Worm (Caenorhabditis elegans): ENCODE results near the gene best-19.

Gene best-19

DNA sequence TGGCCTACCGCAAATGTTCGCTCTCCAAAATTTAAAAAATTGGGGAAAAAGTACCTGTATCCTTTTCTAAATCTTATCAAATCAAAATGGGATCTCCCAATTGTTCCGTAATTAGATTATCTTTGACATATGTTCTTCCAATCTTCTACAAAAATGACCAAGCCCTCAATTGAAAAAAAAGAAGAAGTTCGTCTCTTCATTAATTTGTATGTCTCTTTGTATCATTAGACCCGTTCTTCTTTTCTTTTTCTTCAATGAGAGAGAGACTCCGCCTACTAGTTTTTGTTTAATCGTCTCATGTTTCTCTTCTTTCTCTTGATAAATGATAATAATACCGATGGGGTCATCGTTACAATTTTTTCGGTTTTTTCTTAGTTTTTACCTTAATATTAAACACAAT lies 19.8 kb downstream of the best-19 start:
- TF ChIP-seq cnd-1 (tag; optimal IDR thresholded peaks at IDR 0.05) = no peak
- no peak for TF ChIP-seq lin-13 (tag; optimal IDR thresholded peaks at IDR 0.05)
- no peak for TF ChIP-seq mab-5 (tag; optimal IDR thresholded peaks at IDR 0.05)
- no peak for TF ChIP-seq ceh-43 (GFP tag; optimal IDR thresholded peaks at IDR 0.05)
- no peak for TF ChIP-seq sptf-1 (tag; optimal IDR thresholded peaks at IDR 0.05)
- no peak for TF ChIP-seq drap-1 (GFP tag; optimal IDR thresholded peaks at IDR 0.05)
- TF ChIP-seq nhr-28 (tag; optimal IDR thresholded peaks at IDR 0.05) = no peak
- TF ChIP-seq ces-1 (GFP tag; optimal IDR thresholded peaks at IDR 0.05) = no peak
- no peak for TF ChIP-seq blmp-1 (tag; optimal IDR thresholded peaks at IDR 0.05)
- TF ChIP-seq flh-1 (GFP tag; optimal IDR thresholded peaks at IDR 0.05) = no peak
- TF ChIP-seq ztf-11 (tag; optimal IDR thresholded peaks at IDR 0.05) = no peak
- no peak for TF ChIP-seq nhr-76 (tag; optimal IDR thresholded peaks at IDR 0.05)
- TF ChIP-seq elt-3 (tag; optimal IDR thresholded peaks at IDR 0.05) = no peak
- no peak for TF ChIP-seq hlh-1 (tag; optimal IDR thresholded peaks at IDR 0.05)

DNA sequence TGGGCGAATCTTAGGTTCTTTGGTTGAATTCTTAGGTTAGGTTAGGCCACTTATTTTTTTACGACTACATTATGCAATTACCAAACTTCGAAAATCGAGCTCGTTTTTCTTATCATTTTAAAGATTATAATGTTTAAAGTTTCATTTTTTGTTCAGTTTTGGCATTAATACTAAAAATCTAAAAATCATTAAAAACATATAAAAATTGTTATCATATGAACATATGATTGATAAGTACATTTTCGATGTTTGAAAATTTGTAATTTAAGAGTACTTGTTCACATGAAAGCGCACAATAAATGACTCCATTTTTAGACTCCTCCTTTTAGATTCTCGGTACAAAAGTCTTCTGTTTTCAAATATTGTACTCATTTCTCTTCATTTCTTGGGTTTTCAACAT lies 21.7 kb downstream of the best-19 start:
- TF ChIP-seq bed-3 (GFP tag; optimal IDR thresholded peaks at IDR 0.05) = no peak
- no peak for TF ChIP-seq ces-1 (GFP tag; optimal IDR thresholded peaks at IDR 0.05)
- no peak for TF ChIP-seq mls-2 (tag; optimal IDR thresholded peaks at IDR 0.05)
- TF ChIP-seq sem-2 (GFP tag; optimal IDR thresholded peaks at IDR 0.05) = no peak
- no peak for TF ChIP-seq nhr-237 (tag; optimal IDR thresholded peaks at IDR 0.05)
- no peak for TF ChIP-seq drap-1 (GFP tag; optimal IDR thresholded peaks at IDR 0.05)
- TF ChIP-seq zip-8 (tag; optimal IDR thresholded peaks at IDR 0.05) = no peak
- TF ChIP-seq lsy-2 (tag; optimal IDR thresholded peaks at IDR 0.05) = no peak
- no peak for TF ChIP-seq nhr-28 (tag; optimal IDR thresholded peaks at IDR 0.05)
- TF ChIP-seq ham-2 (GFP tag; optimal IDR thresholded peaks at IDR 0.05) = no peak
- TF ChIP-seq ceh-39 (tag; optimal IDR thresholded peaks at IDR 0.05) = no peak
- no peak for TF ChIP-seq ztf-11 (tag; optimal IDR thresholded peaks at IDR 0.05)
- TF ChIP-seq blmp-1 (tag; optimal IDR thresholded peaks at IDR 0.05) = no peak

DNA sequence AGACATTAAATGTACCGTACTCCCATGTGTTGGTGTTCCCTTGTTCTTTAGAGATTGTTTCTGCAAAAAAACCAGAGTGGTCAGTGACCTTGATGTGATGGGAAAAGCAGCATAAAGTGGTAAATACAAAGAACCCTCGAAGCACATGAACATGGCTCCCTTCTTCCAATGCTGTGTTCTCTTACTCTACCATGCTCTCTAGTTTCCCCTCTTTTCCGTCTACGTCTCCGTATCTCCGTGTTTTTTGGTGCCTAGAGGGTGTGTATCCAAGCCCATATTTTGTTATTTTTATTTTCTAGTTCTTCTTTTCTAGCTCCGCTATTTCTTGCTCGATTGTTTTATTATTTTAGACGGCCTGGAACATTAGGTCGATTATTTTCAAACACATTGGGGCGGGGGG lies 23.1 kb downstream of the best-19 start:
- no peak for TF ChIP-seq ceh-83 (GFP tag; optimal IDR thresholded peaks at IDR 0.05)
- TF ChIP-seq unc-62 (GFP tag; optimal IDR thresholded peaks at IDR 0.05) = no peak
- no peak for TF ChIP-seq elt-3 (tag; optimal IDR thresholded peaks at IDR 0.05)
- no peak for TF ChIP-seq lin-13 (tag; optimal IDR thresholded peaks at IDR 0.05)
- no peak for TF ChIP-seq sptf-1 (tag; optimal IDR thresholded peaks at IDR 0.05)
- no peak for TF ChIP-seq bed-3 (GFP tag; optimal IDR thresholded peaks at IDR 0.05)
- TF ChIP-seq unc-120 (tag; optimal IDR thresholded peaks at IDR 0.05; ENCODE audit: poor library complexity, severe bottlenecking) = no peak
- TF ChIP-seq mep-1 (tag; optimal IDR thresholded peaks at IDR 0.05) = no peak

DNA sequence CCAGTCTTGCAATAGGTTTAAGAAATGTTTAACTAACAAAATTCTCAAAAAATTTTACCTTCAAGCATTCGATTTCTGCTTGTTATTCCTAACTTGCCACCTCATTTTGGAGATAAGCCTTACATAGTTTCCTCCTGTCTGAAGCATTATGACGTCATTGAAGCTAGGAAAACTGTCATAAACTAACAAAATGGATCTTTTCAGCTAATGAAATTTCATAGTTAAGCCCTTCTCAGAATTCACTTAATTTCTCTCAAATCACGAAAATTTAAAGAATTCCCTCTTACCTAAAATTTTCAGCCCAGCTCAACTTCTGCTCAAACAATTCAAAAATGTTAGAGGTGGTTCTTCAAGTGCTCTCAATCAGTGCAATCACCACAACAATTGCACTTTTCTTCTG lies 23.8 kb downstream of the best-19 start, which contains the start of gene swt-1:
TSS of gene swt-1 (plus strand) at position 301 of the 400 bp plus-strand sequence.
- TF ChIP-seq zip-8 (tag; optimal IDR thresholded peaks at IDR 0.05) = peak; percentile 73
- no peak for TF ChIP-seq ztf-11 (tag; optimal IDR thresholded peaks at IDR 0.05)
- no peak for TF ChIP-seq drap-1 (GFP tag; optimal IDR thresholded peaks at IDR 0.05)

ce11 chrIV:309526-309925 lies 26.1 kb downstream of the best-19 start:
- TF ChIP-seq M03D4.4 (tag; optimal IDR thresholded peaks at IDR 0.05) = no peak
- no peak for TF ChIP-seq pha-4 (tag; optimal IDR thresholded peaks at IDR 0.05)
- TF ChIP-seq lin-13 (tag; optimal IDR thresholded peaks at IDR 0.05) = no peak
- TF ChIP-seq sptf-1 (tag; optimal IDR thresholded peaks at IDR 0.05) = no peak
- no peak for TF ChIP-seq ham-2 (GFP tag; optimal IDR thresholded peaks at IDR 0.05)
- TF ChIP-seq nhr-2 (tag; optimal IDR thresholded peaks at IDR 0.05) = no peak
- no peak for TF ChIP-seq nhr-76 (tag; optimal IDR thresholded peaks at IDR 0.05)
- TF ChIP-seq blmp-1 (tag; optimal IDR thresholded peaks at IDR 0.05) = no peak
- no peak for TF ChIP-seq unc-120 (tag; optimal IDR thresholded peaks at IDR 0.05; ENCODE audit: poor library complexity, severe bottlenecking)
- TF ChIP-seq bed-3 (GFP tag; optimal IDR thresholded peaks at IDR 0.05) = no peak
- no peak for TF ChIP-seq nhr-28 (tag; optimal IDR thresholded peaks at IDR 0.05)
- TF ChIP-seq ceh-43 (GFP tag; optimal IDR thresholded peaks at IDR 0.05) = no peak
- no peak for TF ChIP-seq ceh-83 (GFP tag; optimal IDR thresholded peaks at IDR 0.05)

DNA sequence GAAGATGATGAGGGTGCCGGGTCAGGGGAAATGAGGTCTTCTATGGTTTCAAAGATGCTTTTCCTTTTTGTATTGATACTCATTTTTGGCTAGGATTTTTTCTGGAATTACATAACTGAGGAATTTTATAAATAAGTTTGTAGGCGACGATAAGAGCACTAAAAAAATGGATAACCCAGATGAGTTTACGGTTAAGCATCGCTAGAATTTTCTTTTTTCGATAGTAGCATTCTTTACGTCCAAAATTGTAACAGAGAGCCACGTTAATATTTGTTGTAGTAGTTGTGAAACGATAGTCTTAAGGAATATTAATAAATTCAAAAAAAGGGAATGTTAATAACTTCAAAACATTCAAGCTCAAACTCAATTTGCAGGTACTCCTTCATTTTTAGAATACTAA lies 30.2 kb downstream of the best-19 start, which contains the start of gene snai-1:
TSS of gene snai-1 (minus strand) at position 101 of the 400 bp plus-strand sequence.
- TF ChIP-seq lin-13 (tag; optimal IDR thresholded peaks at IDR 0.05) = no peak
- TF ChIP-seq nhr-237 (tag; optimal IDR thresholded peaks at IDR 0.05) = no peak
- no peak for TF ChIP-seq pha-4 (tag; optimal IDR thresholded peaks at IDR 0.05)
- no peak for TF ChIP-seq ceh-43 (GFP tag; optimal IDR thresholded peaks at IDR 0.05)
